Fruit fly (Drosophila melanogaster) whole organism: ENCODE results near the gene PH4alphaSG1.

Experiments
- CG8478 ChIP-seq: fragments of >200 bp; optimal IDR thresholded peaks from 2 replicates; lab custom pipeline; 2018; ENCODE audit warnings: inconsistent platforms
- usp ChIP-seq: fragments of >200 bp; optimal IDR thresholded peaks from 2 replicates; lab custom pipeline; 2017; ENCODE audit warnings: missing biosample characterization, missing genetic modification characterization, mixed read lengths

DNA sequence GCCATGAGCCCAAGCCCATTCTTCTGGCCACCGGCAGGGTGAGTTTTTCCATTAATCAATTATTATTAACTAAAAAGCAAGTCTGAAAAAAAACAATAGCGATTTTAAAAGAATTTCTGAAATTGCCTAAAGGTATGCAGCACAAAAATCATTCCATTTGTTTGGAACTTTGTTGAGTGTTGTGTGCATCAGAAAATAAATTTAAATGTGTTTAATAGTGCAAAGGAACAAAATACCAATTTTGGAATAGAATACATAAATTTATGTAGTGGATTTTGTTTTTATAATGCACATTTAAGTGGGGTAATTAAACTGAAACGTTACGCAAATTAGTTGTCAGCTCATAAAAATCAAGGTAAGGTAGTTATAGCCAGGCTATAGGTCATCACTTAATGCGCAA lies 41.2 kb downstream of the PH4alphaSG1 start:
- TF ChIP-seq CG8478 (lab: Kevin White, UChicago) (no peak), usp (GFP tag; lab: Kevin White, UChicago) (no peak)
